Fruit fly (Drosophila melanogaster): ENCODE measurements around the gene Cln7.

Cln7 gene

DNA sequence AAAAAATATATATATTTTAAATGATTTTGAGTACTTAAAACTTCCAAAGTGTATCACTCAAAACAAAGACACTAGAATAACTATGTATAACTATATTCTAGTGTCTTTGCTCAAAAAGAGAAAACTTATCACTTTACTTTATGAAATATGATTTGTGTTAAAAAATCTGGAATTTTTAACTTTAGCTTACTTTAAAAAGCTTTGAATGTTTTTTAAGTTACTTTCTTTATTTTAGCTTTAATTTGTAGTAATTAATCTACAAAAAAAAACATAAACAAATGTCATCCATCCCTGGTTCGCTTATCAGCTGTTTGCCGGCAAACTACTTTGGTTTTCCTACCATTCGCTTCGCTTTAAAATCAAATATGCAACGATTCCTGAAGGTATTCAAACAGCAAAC lies 25.2 kb downstream of the Cln7 start, which contains the start of gene CG8607:
Gene CG8607 (plus strand): TSS at position 301 of the 400 bp plus-strand sequence.
- no peak for TF ChIP-seq acj6 (GFP tag; optimal IDR thresholded peaks at IDR 0.05)
- no peak for TF ChIP-seq Sox14 (GFP tag; optimal IDR thresholded peaks at IDR 0.05)
- TF ChIP-seq CG6792 (GFP tag; optimal IDR thresholded peaks at IDR 0.05), result no peak
- no peak for TF ChIP-seq net (GFP tag; optimal IDR thresholded peaks at IDR 0.05)
- TF ChIP-seq CG31627 (GFP tag; optimal IDR thresholded peaks at IDR 0.05), result no peak
- no peak for TF ChIP-seq achi (GFP tag; optimal IDR thresholded peaks at IDR 0.05)
- no peak for TF ChIP-seq Hr4 (GFP tag; optimal IDR thresholded peaks at IDR 0.05)
- TF ChIP-seq CG32006 (GFP tag; optimal IDR thresholded peaks at IDR 0.05), result no peak
- TF ChIP-seq Blimp-1 (GFP tag; optimal IDR thresholded peaks at IDR 0.05), result no peak

- TF ChIP-seq Sox102F (GFP tag; optimal IDR thresholded peaks at IDR 0.05) (no peak), Ets96B (tag; optimal IDR thresholded peaks at IDR 0.05) (no peak), CG6854 (GFP tag; optimal IDR thresholded peaks at IDR 0.05) (no peak), fd85E (GFP tag; optimal IDR thresholded peaks at IDR 0.05) (no peak), CG7368 (GFP tag; optimal IDR thresholded peaks at IDR 0.05) (no peak), Sox14 (GFP tag; optimal IDR thresholded peaks at IDR 0.05) (no peak), topi (GFP tag; optimal IDR thresholded peaks at IDR 0.05) (no peak), CG32006 (GFP tag; optimal IDR thresholded peaks at IDR 0.05) (no peak), vri (GFP tag; optimal IDR thresholded peaks at IDR 0.05) (no peak)
Measured at dm6 chr3L:7314133-7314532, 30.9 kb downstream of the Cln7 start.

DNA sequence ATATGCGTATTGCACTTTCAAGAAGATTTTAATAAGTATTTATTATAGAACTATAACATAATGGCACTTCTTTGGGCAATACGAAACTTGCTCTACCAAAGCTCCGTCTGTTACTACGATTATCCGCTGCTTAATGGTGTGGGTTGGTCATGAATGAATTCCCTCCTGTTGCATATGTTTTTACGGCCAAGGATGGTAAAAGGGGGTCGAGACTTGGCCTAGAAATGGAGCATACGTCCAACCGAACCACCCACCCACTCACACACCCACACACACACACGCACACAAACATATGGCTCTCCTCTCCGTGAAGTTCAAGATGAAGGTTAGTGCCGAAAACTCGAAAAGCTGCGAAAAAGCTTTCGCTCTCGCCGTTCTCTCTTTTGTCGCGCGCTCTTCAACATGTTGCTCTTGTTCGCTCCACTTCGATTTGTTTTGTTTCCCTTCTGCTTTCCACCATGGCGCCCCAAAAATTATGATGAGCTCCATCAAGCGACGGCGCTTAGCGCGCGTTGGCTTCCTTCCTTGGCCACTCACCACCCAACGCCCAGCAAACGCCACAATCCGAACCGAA lies 31.3 kb downstream of the Cln7 start:
- TF ChIP-seq CG1621 (tag; optimal IDR thresholded peaks at IDR 0.05) (no peak), Hr38 (GFP tag; optimal IDR thresholded peaks at IDR 0.05) (no peak), dsx (GFP tag; optimal IDR thresholded peaks at IDR 0.05; ENCODE audit: poor library complexity, severe bottlenecking) (no peak), dac (GFP tag; optimal IDR thresholded peaks at IDR 0.05) (no peak), topi (GFP tag; optimal IDR thresholded peaks at IDR 0.05) (no peak), Sox14 (GFP tag; optimal IDR thresholded peaks at IDR 0.05) (no peak), Sox15 (GFP tag; optimal IDR thresholded peaks at IDR 0.05) (no peak), OdsH (GFP tag; optimal IDR thresholded peaks at IDR 0.05) (no peak), Hr4 (GFP tag; optimal IDR thresholded peaks at IDR 0.05) (no peak), vri (GFP tag; optimal IDR thresholded peaks at IDR 0.05) (no peak), CG15336 (GFP tag; IDR thresholded peaks at IDR 0.05) (no peak), CG32006 (GFP tag; optimal IDR thresholded peaks at IDR 0.05) (no peak), esn (GFP tag; optimal IDR thresholded peaks at IDR 0.05) (no peak), Hr39 (GFP tag; optimal IDR thresholded peaks at IDR 0.05) (no peak), Sox102F (GFP tag; optimal IDR thresholded peaks at IDR 0.05) (no peak), Ets96B (tag; optimal IDR thresholded peaks at IDR 0.05) (no peak), Met (GFP tag; optimal IDR thresholded peaks at IDR 0.05) (no peak), Lpt (GFP tag; optimal IDR thresholded peaks at IDR 0.05) (no peak)

dm6 chr3L:7312754-7313153 lies 32.2 kb downstream of the Cln7 start, which contains the start of gene unc-13-4A:
unc-13-4A (minus strand) TSS chr3L:7312896.
- no peak for TF ChIP-seq vri (GFP tag; optimal IDR thresholded peaks at IDR 0.05)
- TF ChIP-seq CG6808 (GFP tag; optimal IDR thresholded peaks at IDR 0.05), result no peak
- TF ChIP-seq net (GFP tag; optimal IDR thresholded peaks at IDR 0.05), result no peak

DNA sequence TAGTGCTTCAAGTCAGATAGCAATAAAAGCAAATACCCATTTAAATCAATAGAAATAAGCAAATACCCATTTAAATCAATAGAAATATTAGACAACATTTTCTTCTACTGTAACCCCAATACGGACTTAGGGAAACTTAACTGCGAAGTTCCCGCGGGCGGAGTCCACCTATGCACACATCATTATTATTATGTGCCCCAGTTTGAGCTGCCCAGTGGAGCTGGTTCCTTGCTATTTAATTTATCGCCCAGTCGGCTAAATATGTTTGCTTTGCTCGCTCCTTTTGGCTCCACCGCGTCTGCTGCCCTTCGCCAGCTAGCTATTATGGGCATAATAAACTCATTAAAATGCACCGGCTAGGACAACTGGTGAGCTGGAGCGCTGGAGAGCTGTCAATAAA lies 44.3 kb downstream of the Cln7 start:
- no peak for TF ChIP-seq CG34406 (GFP tag; optimal IDR thresholded peaks at IDR 0.05)
- no peak for TF ChIP-seq achi (GFP tag; optimal IDR thresholded peaks at IDR 0.05)

All from whole organism, prepupa.